Fruit fly (Drosophila melanogaster) whole organism, embryonic: ENCODE data around the gene TFAM.

Experiments used
- Antp ChIP-seq: fragments of 200-800 bp; sonication (Bioruptor generic); optimal IDR thresholded peaks from 3 replicates; lab custom pipeline; 2016; ENCODE audit warnings: missing biosample characterization, missing genetic modification characterization
- Bgb ChIP-seq: fragments of 200-800 bp; sonication (Bioruptor generic); IDR thresholded peaks from 2 replicates; pipeline ENCODE4 v1.3.6; 2022; ENCODE audit warnings: missing biosample characterization, missing genetic modification characterization; ENCODE audit not compliant: partially characterized antibody
- C15 ChIP-seq: fragments of 200-800 bp; sonication (Bioruptor generic); IDR thresholded peaks from 3 replicates; pipeline ENCODE4 v1.3.6; 2022; ENCODE audit warnings: missing biosample characterization, missing genetic modification characterization
- CG12219 ChIP-seq: fragments of 200-800 bp; sonication (Bioruptor generic); optimal IDR thresholded peaks from 3 replicates; lab custom pipeline; 2018; ENCODE audit warnings: missing biosample characterization, mild to moderate bottlenecking, missing genetic modification characterization
- CG13287 ChIP-seq: fragments of 200-800 bp; sonication (Bioruptor generic); IDR thresholded peaks from 2 replicates; pipeline ENCODE4 v1.3.6; 2022; ENCODE audit warnings: missing biosample characterization, missing genetic modification characterization; ENCODE audit not compliant: partially characterized antibody
- CG14014 ChIP-seq: fragments of 200-800 bp; sonication (Bioruptor generic); IDR thresholded peaks from 2 replicates; pipeline ENCODE4 v1.3.6; 2022; ENCODE audit warnings: missing biosample characterization, missing genetic modification characterization
- CG14965 ChIP-seq: fragments of 200-800 bp; sonication (Bioruptor generic); optimal IDR thresholded peaks from 2 replicates; lab custom pipeline; 2016; ENCODE audit warnings: missing biosample characterization, missing genetic modification characterization, borderline replicate concordance
- CG17186 ChIP-seq: fragments of 200-800 bp; sonication (Bioruptor generic); optimal IDR thresholded peaks from 3 replicates; lab custom pipeline; 2017; ENCODE audit warnings: missing biosample characterization, missing genetic modification reagents, missing genetic modification characterization
- CG2129 ChIP-seq: fragments of 200-800 bp; sonication (Bioruptor generic); IDR thresholded peaks from 2 replicates; pipeline ENCODE4 v1.3.6; 2022; ENCODE audit warnings: missing biosample characterization, missing genetic modification characterization; ENCODE audit not compliant: partially characterized antibody
- CG2202 ChIP-seq: fragments of 200-800 bp; sonication (Bioruptor generic); optimal IDR thresholded peaks from 2 replicates; lab custom pipeline; 2018; ENCODE audit warnings: missing biosample characterization, mild to moderate bottlenecking, missing genetic modification characterization
- CG2712 ChIP-seq: fragments of 200-800 bp; optimal IDR thresholded peaks from 3 replicates; lab custom pipeline; 2019; ENCODE audit warnings: missing biosample characterization, mild to moderate bottlenecking, missing genetic modification characterization, moderate library complexity
- CG31224 ChIP-seq: fragments of 200-800 bp; sonication (Bioruptor generic); IDR thresholded peaks from 2 replicates; pipeline ENCODE4 v1.3.6; 2022; ENCODE audit warnings: missing biosample characterization, missing genetic modification characterization
- CG3838 ChIP-seq: fragments of 200-800 bp; sonication (Bioruptor generic); optimal IDR thresholded peaks from 3 replicates; lab custom pipeline; 2016; ENCODE audit warnings: missing biosample characterization, missing genetic modification characterization
- CG42726 ChIP-seq: fragments of 200-800 bp; sonication (Bioruptor generic); IDR thresholded peaks from 2 replicates; pipeline ENCODE4 v1.3.6; 2022; ENCODE audit warnings: missing biosample characterization, missing genetic modification characterization; ENCODE audit not compliant: partially characterized antibody
- CG5953 ChIP-seq: fragments of 200-800 bp; sonication (Bioruptor generic); IDR thresholded peaks from 2 replicates; pipeline ENCODE4 v1.3.6; 2022; ENCODE audit warnings: missing biosample characterization, missing genetic modification characterization
- CG7786 ChIP-seq: fragments of 200-800 bp; sonication (Bioruptor generic); optimal IDR thresholded peaks from 2 replicates; lab custom pipeline; 2016; ENCODE audit warnings: missing biosample characterization, missing genetic modification characterization
- CG7987 ChIP-seq: fragments of 200-800 bp; sonication (Bioruptor generic); optimal IDR thresholded peaks from 2 replicates; lab custom pipeline; 2018; ENCODE audit warnings: missing biosample characterization, mild to moderate bottlenecking, missing genetic modification characterization, moderate library complexity
- CG8281 ChIP-seq: fragments of 200-800 bp; sonication (Bioruptor generic); optimal IDR thresholded peaks from 2 replicates; lab custom pipeline; 2018; ENCODE audit warnings: missing biosample characterization, mild to moderate bottlenecking, missing genetic modification characterization, moderate library complexity
- CG8388 ChIP-seq: fragments of 200-800 bp; sonication (Bioruptor generic); optimal IDR thresholded peaks from 2 replicates; lab custom pipeline; 2019; ENCODE audit warnings: missing biosample characterization, mild to moderate bottlenecking, missing genetic modification characterization, moderate library complexity
- CrebB ChIP-seq: fragments of 200-800 bp; sonication (Bioruptor generic); optimal IDR thresholded peaks from 3 replicates; lab custom pipeline; 2018; ENCODE audit warnings: missing biosample characterization, mild to moderate bottlenecking, missing genetic modification characterization
- Dek ChIP-seq: fragments of 200-800 bp; sonication (Bioruptor generic); optimal IDR thresholded peaks from 3 replicates; lab custom pipeline; 2019; ENCODE audit warnings: missing biosample characterization, mild to moderate bottlenecking, missing genetic modification characterization, moderate library complexity
- Dp ChIP-seq: fragments of 200-800 bp; sonication (Bioruptor generic); optimal IDR thresholded peaks from 2 replicates; lab custom pipeline; 2018; ENCODE audit warnings: missing biosample characterization, mild to moderate bottlenecking, missing genetic modification characterization, moderate library complexity
- E2f2 ChIP-seq: fragments of 200-800 bp; sonication (Bioruptor generic); IDR thresholded peaks from 2 replicates; pipeline ENCODE4 v1.3.6; 2022; ENCODE audit warnings: missing biosample characterization, missing genetic modification characterization
- Eip74EF ChIP-seq, 2 experiments: fragments of 200-800 bp in 1 of 2; fragments of >200 bp in 1 of 2; sonication (Bioruptor generic) in 1 of 2; optimal IDR thresholded peaks; 2 replicates each; lab custom pipeline; 2017 to 2019; ENCODE audit warnings: missing biosample characterization in 2 of 2, missing genetic modification characterization in 2 of 2, mild to moderate bottlenecking in 1 of 2, moderate library complexity in 1 of 2
- HLH4C ChIP-seq: fragments of 200-800 bp; sonication (Bioruptor generic); IDR thresholded peaks from 3 replicates; pipeline ENCODE4 v1.3.6; 2022; ENCODE audit warnings: missing biosample characterization, missing genetic modification characterization; ENCODE audit not compliant: partially characterized antibody
- Hr39 ChIP-seq: fragments of >200 bp; optimal IDR thresholded peaks from 2 replicates; lab custom pipeline; 2017
- Hr51 ChIP-seq, 2 experiments: fragments of 200-800 bp; sonication (Bioruptor generic); optimal IDR thresholded peaks; 2 replicates in 1 of 2; 3 replicates in 1 of 2; lab custom pipeline; 2016 to 2018; ENCODE audit warnings: missing biosample characterization in 2 of 2, missing genetic modification characterization in 2 of 2, mild to moderate bottlenecking in 1 of 2, moderate library complexity in 1 of 2
- Mes4 ChIP-seq: fragments of 200-800 bp; sonication (Bioruptor generic); optimal IDR thresholded peaks from 2 replicates; lab custom pipeline; 2016; ENCODE audit warnings: missing biosample characterization, missing genetic modification characterization
- Neu2 ChIP-seq: fragments of 200-800 bp; sonication (Bioruptor generic); optimal IDR thresholded peaks from 3 replicates; lab custom pipeline; 2016; ENCODE audit warnings: missing biosample characterization, missing genetic modification characterization, borderline replicate concordance
- Nf-YA ChIP-seq: fragments of 200-800 bp; sonication (Bioruptor generic); IDR thresholded peaks from 2 replicates; pipeline ENCODE4 v1.3.6; 2022; ENCODE audit warnings: missing biosample characterization, missing genetic modification characterization
- Sox100B ChIP-seq: fragments of 200-800 bp; sonication (Bioruptor generic); optimal IDR thresholded peaks from 3 replicates; lab custom pipeline; 2018; ENCODE audit warnings: missing biosample characterization, mild to moderate bottlenecking, missing genetic modification characterization
- Ssrp ChIP-seq: fragments of 200-800 bp; sonication (Bioruptor generic); optimal IDR thresholded peaks from 2 replicates; lab custom pipeline; 2018; ENCODE audit warnings: missing biosample characterization, mild to moderate bottlenecking, missing genetic modification characterization, moderate library complexity
- ash1 ChIP-seq: fragments of 200-800 bp; sonication (Bioruptor generic); optimal IDR thresholded peaks from 2 replicates; lab custom pipeline; 2018; ENCODE audit warnings: missing biosample characterization, mild to moderate bottlenecking, missing genetic modification characterization
- bbx ChIP-seq: fragments of 200-800 bp; sonication (Bioruptor generic); IDR thresholded peaks from 2 replicates; pipeline ENCODE4 v1.3.6; 2022; ENCODE audit warnings: missing biosample characterization, missing genetic modification characterization; ENCODE audit not compliant: partially characterized antibody
- cg ChIP-seq: fragments of 200-800 bp; sonication (Bioruptor generic); optimal IDR thresholded peaks from 3 replicates; lab custom pipeline; 2019; ENCODE audit warnings: missing biosample characterization, mild to moderate bottlenecking, missing genetic modification characterization, moderate library complexity
- chn ChIP-seq: fragments of 200-800 bp; sonication (Bioruptor generic); optimal IDR thresholded peaks from 2 replicates; lab custom pipeline; 2016; ENCODE audit warnings: missing biosample characterization, missing genetic modification characterization
- dan ChIP-seq: fragments of 200-800 bp; sonication (Bioruptor generic); IDR thresholded peaks from 2 replicates; pipeline ENCODE4 v1.3.6; 2022; ENCODE audit warnings: missing biosample characterization, missing genetic modification characterization
- gce ChIP-seq: fragments of 200-800 bp; sonication (Bioruptor generic); IDR thresholded peaks from 3 replicates; pipeline ENCODE4 v1.3.6; 2022; ENCODE audit warnings: missing biosample characterization, missing genetic modification characterization
- gt ChIP-seq: fragments of 200-800 bp; sonication (Bioruptor generic); IDR thresholded peaks from 2 replicates; pipeline ENCODE4 v1.3.6; 2022; ENCODE audit warnings: missing biosample characterization, missing genetic modification characterization
- lilli ChIP-seq: fragments of 200-800 bp; sonication (Bioruptor generic); optimal IDR thresholded peaks from 3 replicates; lab custom pipeline; 2016; ENCODE audit warnings: missing biosample characterization, missing genetic modification characterization
- lmd ChIP-seq: fragments of 200-800 bp; sonication (Bioruptor generic); IDR thresholded peaks from 2 replicates; pipeline ENCODE4 v1.3.6; 2022; ENCODE audit warnings: missing biosample characterization, missing genetic modification characterization
- nau ChIP-seq: fragments of 200-800 bp; sonication (Bioruptor generic); optimal IDR thresholded peaks from 3 replicates; lab custom pipeline; 2017; ENCODE audit warnings: missing biosample characterization, mild to moderate bottlenecking, missing genetic modification characterization, missing genetic modification reagents
- nerfin-2 ChIP-seq: fragments of 200-800 bp; sonication (Bioruptor generic); IDR thresholded peaks from 2 replicates; pipeline ENCODE4 v1.3.6; 2022; ENCODE audit warnings: missing biosample characterization, missing genetic modification characterization; ENCODE audit not compliant: partially characterized antibody
- nmo ChIP-seq: fragments of 200-800 bp; sonication (Bioruptor generic); optimal IDR thresholded peaks from 2 replicates; lab custom pipeline; 2018; ENCODE audit warnings: missing biosample characterization, mild to moderate bottlenecking, missing genetic modification characterization, moderate library complexity
- oc ChIP-seq: fragments of 200-800 bp; sonication (Bioruptor generic); optimal IDR thresholded peaks from 2 replicates; lab custom pipeline; 2018; ENCODE audit warnings: missing biosample characterization, mild to moderate bottlenecking, missing genetic modification characterization, moderate library complexity
- prd ChIP-seq, 3 experiments: fragments of >200 bp in 2 of 3; fragments of 200-800 bp in 1 of 3; sonication (Bioruptor generic) in 1 of 3; optimal IDR thresholded peaks in 2 of 3; IDR thresholded peaks in 1 of 3; 2 replicates in 2 of 3; 3 replicates in 1 of 3; pipeline versions ENCODE4 v1.3.6 to Lab custom; 2017 to 2022; ENCODE audit warnings: missing biosample characterization in 1 of 3, missing genetic modification characterization in 1 of 3
- psq ChIP-seq: fragments of 200-800 bp; sonication (Bioruptor generic); optimal IDR thresholded peaks from 2 replicates; lab custom pipeline; 2017; ENCODE audit warnings: missing biosample characterization, missing genetic modification characterization
- pum ChIP-seq: fragments of 200-800 bp; sonication (Bioruptor generic); optimal IDR thresholded peaks from 2 replicates; lab custom pipeline; 2016; ENCODE audit warnings: missing biosample characterization, missing genetic modification characterization
- slbo ChIP-seq: fragments of 200-800 bp; sonication (Bioruptor generic); IDR thresholded peaks from 2 replicates; pipeline ENCODE4 v1.3.6; 2022; ENCODE audit warnings: missing biosample characterization, missing genetic modification characterization
- zen ChIP-seq: fragments of 200-800 bp; sonication (Bioruptor generic); optimal IDR thresholded peaks from 3 replicates; lab custom pipeline; 2018; ENCODE audit warnings: missing biosample characterization, mild to moderate bottlenecking, missing genetic modification characterization, moderate library complexity

The TFAM gene

DNA sequence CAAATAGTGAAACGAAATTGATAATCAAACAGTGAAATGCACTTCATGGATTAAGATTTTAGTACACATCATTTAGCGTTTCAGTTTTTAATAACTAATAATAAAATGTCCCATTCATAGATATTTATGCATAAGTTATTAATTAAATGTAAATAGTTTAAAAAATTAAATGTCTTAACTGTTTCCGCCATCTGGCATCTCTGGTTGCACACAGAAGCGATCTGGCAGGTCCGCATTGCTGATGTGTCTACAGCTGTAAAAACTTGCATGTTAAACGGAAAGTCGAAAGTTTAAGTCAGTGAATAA is 11.6 kb upstream of the TFAM start, which contains the start of gene Srp72 (continued):
- no peak for TF ChIP-seq ash1 (GFP tag; lab: Kevin White, UChicago)
- TF ChIP-seq Mes4 (GFP tag; lab: Kevin White, UChicago), result no peak
- TF ChIP-seq CG5953 (GFP tag; lab: Robert Waterston, UW), result no peak
- TF ChIP-seq CG8388 (GFP tag; lab: Kevin White, UChicago), result peak; percentile 42
- TF ChIP-seq CG8281 (tag; lab: Kevin White, UChicago), result no peak
- no peak for TF ChIP-seq CG7786
- TF ChIP-seq bbx (GFP tag; lab: Robert Waterston, UW), result no peak; the same call in 1 of the 2 replicates
- no peak for TF ChIP-seq gce (GFP tag; lab: Robert Waterston, UW)
- no peak for TF ChIP-seq C15
- TF ChIP-seq Neu2 (GFP tag; lab: Kevin White, UChicago), result no peak
- TF ChIP-seq gt (GFP tag; lab: Robert Waterston, UW), result no peak
- TF ChIP-seq lilli (GFP tag; lab: Kevin White, UChicago), result peak; percentile 38
- peak; percentile 47; the same call in 1 of the 2 replicates for TF ChIP-seq CG14014
- no peak for TF ChIP-seq CG12219 (GFP tag; lab: Kevin White, UChicago)
- TF ChIP-seq Nf-YA (GFP tag; lab: Robert Waterston, UW), result no peak
- TF ChIP-seq Dp (GFP tag; lab: Kevin White, UChicago), result peak; percentile 10
- TF ChIP-seq CG14965, result no peak
- peak; percentile 37; the same call in 1 of the 2 replicates for TF ChIP-seq lmd (GFP tag; lab: Robert Waterston, UW)
- TF ChIP-seq Sox100B (GFP tag; lab: Kevin White, UChicago), result no peak
- no peak for TF ChIP-seq nerfin-2 (GFP tag; lab: Robert Waterston, UW)
- TF ChIP-seq Hr39 (lab: Kevin White, UChicago), result no peak
- no peak for TF ChIP-seq cg (GFP tag; lab: Kevin White, UChicago)
- no peak for TF ChIP-seq pum (GFP tag; lab: Kevin White, UChicago)
- peak; percentile 63 for TF ChIP-seq nmo
- TF ChIP-seq CG3838 (GFP tag; lab: Kevin White, UChicago), result no peak
- no peak for TF ChIP-seq Eip74EF (GFP tag; optimal IDR thresholded peaks at IDR 0.05; lab: Kevin White, UChicago)
- peak; percentile 25 for TF ChIP-seq Ssrp (tag; lab: Kevin White, UChicago)
- no peak for TF ChIP-seq Antp (GFP tag; lab: Kevin White, UChicago)
- no peak for TF ChIP-seq CG42726 (GFP tag; lab: Robert Waterston, UW)
- TF ChIP-seq chn (GFP tag; lab: Kevin White, UChicago), result peak; percentile 45
- peak; percentile 19 to 33 for TF ChIP-seq Hr51 (GFP tag; optimal IDR thresholded peaks at IDR 0.05; lab: Kevin White, UChicago)
- TF ChIP-seq CG17186 (GFP tag; lab: Kevin White, UChicago), result peak; percentile 18
- no peak for TF ChIP-seq oc
- TF ChIP-seq CG2129 (GFP tag; lab: Robert Waterston, UW), result no peak
- no peak for TF ChIP-seq Bgb (GFP tag; lab: Robert Waterston, UW)
- peak; percentile 65 for TF ChIP-seq CG2712 (tag; lab: Kevin White, UChicago)
- no peak for TF ChIP-seq CG7987 (GFP tag; lab: Kevin White, UChicago)
- peak; percentile 70 for TF ChIP-seq slbo
- TF ChIP-seq Dek (tag; lab: Kevin White, UChicago), result peak; percentile 33
- TF ChIP-seq zen (tag; lab: Kevin White, UChicago), result peak; percentile 80
- no peak for TF ChIP-seq nau (GFP tag; lab: Kevin White, UChicago)
- TF ChIP-seq HLH4C (GFP tag; lab: Robert Waterston, UW), result no peak
- TF ChIP-seq prd (optimal IDR thresholded peaks at IDR 0.05; lab: Kevin White, UChicago), result no peak
- peak; percentile 59 for TF ChIP-seq prd (GFP tag; IDR thresholded peaks at IDR 0.05; lab: Robert Waterston, UW)
- TF ChIP-seq E2f2 (GFP tag; lab: Robert Waterston, UW), result peak; percentile 59
- no peak for TF ChIP-seq psq
- TF ChIP-seq CrebB (tag; lab: Kevin White, UChicago), result no peak
- no peak for TF ChIP-seq CG13287 (GFP tag; lab: Robert Waterston, UW)
- TF ChIP-seq dan, result no peak
- TF ChIP-seq CG31224 (GFP tag; lab: Robert Waterston, UW), result no peak
- no peak for TF ChIP-seq CG2202 (tag; lab: Kevin White, UChicago)
